Fruit fly (Drosophila melanogaster) whole organism, embryonic: ENCODE data around the gene CG43402.

Experiments
- Awh ChIP-seq: fragments of 200-800 bp; sonication (Bioruptor generic); IDR thresholded peaks from 2 replicates; pipeline ENCODE4, ENCODE4 v1.3.6; 2022; ENCODE audit warnings: missing biosample characterization, missing genetic modification characterization
- CG10462 ChIP-seq: fragments of 200-800 bp; sonication (Bioruptor generic); optimal IDR thresholded peaks from 2 replicates; lab custom pipeline; 2016; ENCODE audit warnings: missing biosample characterization, missing genetic modification characterization
- CG11247 ChIP-seq: fragments of 200-800 bp; sonication (Bioruptor generic); IDR thresholded peaks from 2 replicates; pipeline ENCODE4 v1.3.6; 2022; ENCODE audit warnings: missing biosample characterization, missing genetic modification characterization
- CG11696 ChIP-seq: fragments of 200-800 bp; sonication (Bioruptor generic); IDR thresholded peaks from 2 replicates; pipeline ENCODE4 v1.3.6; 2022; ENCODE audit warnings: missing biosample characterization, missing genetic modification characterization
- CG13424 ChIP-seq: fragments of 200-800 bp; sonication (Bioruptor generic); optimal IDR thresholded peaks from 2 replicates; lab custom pipeline; 2019; ENCODE audit warnings: missing biosample characterization, mild to moderate bottlenecking, missing genetic modification characterization, moderate library complexity
- CG15514 ChIP-seq: fragments of 200-800 bp; sonication (Bioruptor generic); optimal IDR thresholded peaks from 3 replicates; lab custom pipeline; 2017; ENCODE audit warnings: missing biosample characterization, missing genetic modification characterization, mild to moderate bottlenecking, moderate library complexity, missing genetic modification reagents
- CG17829 ChIP-seq: fragments of 200-800 bp; optimal IDR thresholded peaks from 2 replicates; lab custom pipeline; 2019; ENCODE audit warnings: missing biosample characterization, mild to moderate bottlenecking, missing genetic modification characterization, moderate library complexity
- CG1792 ChIP-seq: fragments of 200-800 bp; sonication (Bioruptor generic); optimal IDR thresholded peaks from 2 replicates; lab custom pipeline; 2016; ENCODE audit warnings: missing biosample characterization, missing genetic modification characterization
- CG18011 ChIP-seq: fragments of 200-800 bp; sonication (Bioruptor generic); optimal IDR thresholded peaks from 2 replicates; lab custom pipeline; 2017; ENCODE audit warnings: missing biosample characterization, missing genetic modification characterization, mild to moderate bottlenecking, moderate library complexity, missing genotype
- CG18476 ChIP-seq: fragments of 200-800 bp; sonication (Bioruptor generic); optimal IDR thresholded peaks from 2 replicates; lab custom pipeline; 2016; ENCODE audit warnings: missing biosample characterization, mild to moderate bottlenecking, missing genetic modification characterization
- CG30020 ChIP-seq: fragments of 200-800 bp; optimal IDR thresholded peaks from 2 replicates; lab custom pipeline; 2019; ENCODE audit warnings: missing biosample characterization, mild to moderate bottlenecking, missing genetic modification characterization, moderate library complexity
- CG30431 ChIP-seq: fragments of 200-800 bp; sonication (Bioruptor generic); optimal IDR thresholded peaks from 2 replicates; lab custom pipeline; 2017; ENCODE audit warnings: missing biosample characterization, missing genetic modification characterization
- CG31224 ChIP-seq: fragments of 200-800 bp; sonication (Bioruptor generic); IDR thresholded peaks from 2 replicates; pipeline ENCODE4 v1.3.6; 2022; ENCODE audit warnings: missing biosample characterization, missing genetic modification characterization
- CG31365 ChIP-seq: fragments of 200-800 bp; sonication (Bioruptor generic); optimal IDR thresholded peaks from 2 replicates; lab custom pipeline; 2018; ENCODE audit warnings: missing biosample characterization, mild to moderate bottlenecking, missing genetic modification characterization
- CG31388 ChIP-seq: fragments of 200-800 bp; sonication (Bioruptor generic); optimal IDR thresholded peaks from 2 replicates; lab custom pipeline; 2016; ENCODE audit warnings: missing biosample characterization, missing genetic modification characterization
- CG34376 ChIP-seq: fragments of 200-800 bp; sonication (Bioruptor generic); optimal IDR thresholded peaks from 2 replicates; lab custom pipeline; 2018; ENCODE audit warnings: missing biosample characterization, mild to moderate bottlenecking, missing genetic modification characterization
- CG5953 ChIP-seq: fragments of 200-800 bp; sonication (Bioruptor generic); IDR thresholded peaks from 2 replicates; pipeline ENCODE4 v1.3.6; 2022; ENCODE audit warnings: missing biosample characterization, missing genetic modification characterization
- CG6854 ChIP-seq: fragments of 200-800 bp; sonication (Bioruptor generic); optimal IDR thresholded peaks from 3 replicates; lab custom pipeline; 2017; ENCODE audit warnings: missing biosample characterization, mild to moderate bottlenecking, missing genetic modification characterization
- CG8359 ChIP-seq: fragments of 200-800 bp; sonication (Bioruptor generic); optimal IDR thresholded peaks from 2 replicates; lab custom pipeline; 2017; ENCODE audit warnings: missing biosample characterization, mild to moderate bottlenecking, missing genetic modification characterization, borderline replicate concordance
- CG8388 ChIP-seq: fragments of 200-800 bp; sonication (Bioruptor generic); optimal IDR thresholded peaks from 2 replicates; lab custom pipeline; 2019; ENCODE audit warnings: missing biosample characterization, mild to moderate bottlenecking, missing genetic modification characterization, moderate library complexity
- CG9797 ChIP-seq: fragments of 200-800 bp; sonication (Bioruptor generic); optimal IDR thresholded peaks from 3 replicates; lab custom pipeline; 2018; ENCODE audit warnings: missing biosample characterization, mild to moderate bottlenecking, missing genetic modification characterization
- Dad ChIP-seq: fragments of 200-800 bp; sonication (Bioruptor generic); optimal IDR thresholded peaks from 3 replicates; lab custom pipeline; 2016; ENCODE audit warnings: missing biosample characterization, missing genetic modification characterization
- HHEX ChIP-seq: fragments of 200-800 bp; sonication (Bioruptor generic); optimal IDR thresholded peaks from 3 replicates; lab custom pipeline; 2017; ENCODE audit warnings: missing biosample characterization, mild to moderate bottlenecking, missing genetic modification characterization, missing genetic modification reagents
- HLH4C ChIP-seq: fragments of 200-800 bp; sonication (Bioruptor generic); IDR thresholded peaks from 3 replicates; pipeline ENCODE4 v1.3.6; 2022; ENCODE audit warnings: missing biosample characterization, missing genetic modification characterization; ENCODE audit not compliant: partially characterized antibody
- Hand ChIP-seq: fragments of 200-800 bp; sonication (Bioruptor generic); optimal IDR thresholded peaks from 2 replicates; lab custom pipeline; 2017; ENCODE audit warnings: mild to moderate bottlenecking, missing biosample characterization, missing genetic modification reagents, missing genetic modification characterization
- Med ChIP-seq: fragments of 200-800 bp; sonication (Bioruptor generic); peaks from one replicate; lab custom pipeline; 2016; ENCODE audit warnings: missing biosample characterization, missing genetic modification characterization, mild to moderate bottlenecking, inconsistent platforms, moderate library complexity
- Nf-YA ChIP-seq: fragments of 200-800 bp; sonication (Bioruptor generic); IDR thresholded peaks from 2 replicates; pipeline ENCODE4 v1.3.6; 2022; ENCODE audit warnings: missing biosample characterization, missing genetic modification characterization
- Sox102F ChIP-seq: fragments of 200-800 bp; sonication (Bioruptor generic); optimal IDR thresholded peaks from 2 replicates; lab custom pipeline; 2018; ENCODE audit warnings: missing biosample characterization, mild to moderate bottlenecking, missing genetic modification characterization, moderate library complexity
- Usf ChIP-seq: fragments of 200-800 bp; sonication (Bioruptor generic); optimal IDR thresholded peaks from 2 replicates; lab custom pipeline; 2017; ENCODE audit warnings: missing genotype, missing biosample characterization, missing genetic modification characterization
- ara ChIP-seq: fragments of 200-800 bp; sonication (Bioruptor generic); IDR thresholded peaks from 2 replicates; pipeline ENCODE4 v1.3.6; 2022; ENCODE audit warnings: missing biosample characterization, missing genetic modification characterization
- bbx ChIP-seq: fragments of 200-800 bp; sonication (Bioruptor generic); IDR thresholded peaks from 2 replicates; pipeline ENCODE4 v1.3.6; 2022; ENCODE audit warnings: missing biosample characterization, missing genetic modification characterization; ENCODE audit not compliant: partially characterized antibody
- chn ChIP-seq: fragments of 200-800 bp; sonication (Bioruptor generic); optimal IDR thresholded peaks from 2 replicates; lab custom pipeline; 2016; ENCODE audit warnings: missing biosample characterization, missing genetic modification characterization
- crc ChIP-seq: fragments of 200-800 bp; sonication (Bioruptor generic); optimal IDR thresholded peaks from 2 replicates; lab custom pipeline; 2016; ENCODE audit warnings: missing biosample characterization, missing genetic modification characterization
- dimm ChIP-seq: fragments of 200-800 bp; sonication (Bioruptor generic); IDR thresholded peaks from 2 replicates; pipeline ENCODE4 v1.3.6; 2022; ENCODE audit warnings: missing biosample characterization, missing genetic modification characterization
- ewg ChIP-seq: fragments of 200-800 bp; sonication (Bioruptor generic); optimal IDR thresholded peaks from 3 replicates; lab custom pipeline; 2017; ENCODE audit warnings: mild to moderate bottlenecking, missing biosample characterization, missing genetic modification reagents, missing genetic modification characterization
- eyg ChIP-seq: fragments of 200-800 bp; sonication (Bioruptor generic); optimal IDR thresholded peaks from 3 replicates; lab custom pipeline; 2016; ENCODE audit warnings: missing biosample characterization, missing genetic modification characterization
- gcm2 ChIP-seq: fragments of 200-800 bp; sonication (Bioruptor generic); optimal IDR thresholded peaks from 2 replicates; lab custom pipeline; 2016; ENCODE audit warnings: missing biosample characterization, missing genetic modification characterization
- gem ChIP-seq: fragments of 200-800 bp; sonication (Bioruptor generic); optimal IDR thresholded peaks from 2 replicates; lab custom pipeline; 2019; ENCODE audit warnings: missing biosample characterization, mild to moderate bottlenecking, missing genetic modification characterization, moderate library complexity
- ind ChIP-seq: fragments of 200-800 bp; sonication (Bioruptor generic); optimal IDR thresholded peaks from 3 replicates; lab custom pipeline; 2016; ENCODE audit warnings: missing biosample characterization, missing genetic modification characterization
- maf-S ChIP-seq: fragments of 200-800 bp; sonication (Bioruptor generic); optimal IDR thresholded peaks from 2 replicates; lab custom pipeline; 2016; ENCODE audit warnings: missing biosample characterization, missing genetic modification characterization
- oc ChIP-seq: fragments of 200-800 bp; sonication (Bioruptor generic); optimal IDR thresholded peaks from 2 replicates; lab custom pipeline; 2018; ENCODE audit warnings: missing biosample characterization, mild to moderate bottlenecking, missing genetic modification characterization, moderate library complexity
- onecut ChIP-seq: fragments of 200-800 bp; sonication (Bioruptor generic); IDR thresholded peaks from 2 replicates; pipeline ENCODE4 v1.3.6; 2022; ENCODE audit warnings: missing biosample characterization, missing genetic modification characterization
- otp ChIP-seq: fragments of 200-800 bp; sonication (Bioruptor generic); IDR thresholded peaks from 3 replicates; pipeline ENCODE4, ENCODE4 v1.3.6; 2022; ENCODE audit warnings: missing biosample characterization, missing genetic modification characterization
- pum ChIP-seq: fragments of 200-800 bp; sonication (Bioruptor generic); optimal IDR thresholded peaks from 2 replicates; lab custom pipeline; 2016; ENCODE audit warnings: missing biosample characterization, missing genetic modification characterization
- sc ChIP-seq, 3 experiments: fragments of >200 bp in 2 of 3; fragments of 200-800 bp in 1 of 3; sonication (Bioruptor generic) in 1 of 3; optimal IDR thresholded peaks; 2 replicates in 2 of 3; 3 replicates in 1 of 3; lab custom pipeline; 2017; ENCODE audit warnings: mild to moderate bottlenecking in 1 of 3, missing biosample characterization in 1 of 3, missing genetic modification characterization in 1 of 3, missing genetic modification reagents in 1 of 3
- sob ChIP-seq: fragments of 200-800 bp; sonication (Bioruptor generic); IDR thresholded peaks from 2 replicates; pipeline ENCODE4 v1.3.6; 2022; ENCODE audit warnings: missing biosample characterization, missing genetic modification characterization
- stc ChIP-seq: fragments of 200-800 bp; sonication (Bioruptor generic); IDR thresholded peaks from 2 replicates; pipeline ENCODE4 v1.3.6; 2022; ENCODE audit warnings: missing biosample characterization, missing genetic modification characterization
- tna ChIP-seq: fragments of 200-800 bp; sonication (Bioruptor generic); IDR thresholded peaks from 2 replicates; pipeline ENCODE4 v1.3.6; 2022; ENCODE audit warnings: missing biosample characterization, missing genetic modification characterization; ENCODE audit not compliant: partially characterized antibody
- z ChIP-seq: fragments of 200-800 bp; sonication (Bioruptor generic); IDR thresholded peaks from 3 replicates; pipeline ENCODE4 v1.3.6; 2022; ENCODE audit warnings: missing biosample characterization, missing genetic modification characterization
- zfh1 ChIP-seq: fragments of 200-800 bp; sonication (Bioruptor generic); IDR thresholded peaks from 3 replicates; pipeline ENCODE4 v1.3.6; 2022; ENCODE audit warnings: missing biosample characterization, missing genetic modification characterization

CG43402 gene

dm6 chr2L:1456305-1456704 lies 13.9 kb downstream of the CG43402 start (continued):
- TF ChIP-seq CG11696 = no peak
- TF ChIP-seq CG15514 (GFP tag; lab: Kevin White, UChicago) = no peak
- TF ChIP-seq CG1792 (GFP tag; lab: Kevin White, UChicago) = no peak
- TF ChIP-seq Nf-YA (GFP tag; lab: Robert Waterston, UW) = peak; percentile 16; the same call in 1 of the 2 replicates
- TF ChIP-seq onecut (GFP tag; lab: Robert Waterston, UW) = peak; percentile 56
- TF ChIP-seq CG34376 (GFP tag; lab: Kevin White, UChicago) = no peak
- peak; percentile 63 for TF ChIP-seq Med (GFP tag; lab: Kevin White, UChicago)
- peak; percentile 8 for TF ChIP-seq ewg (GFP tag; lab: Kevin White, UChicago)
- peak; percentile 60 for TF ChIP-seq Sox102F (GFP tag; lab: Kevin White, UChicago)
- peak; percentile 75; the same call in 2 of the 3 replicates for TF ChIP-seq otp (GFP tag; lab: Robert Waterston, UW)
- TF ChIP-seq Awh (GFP tag; lab: Robert Waterston, UW) = peak; percentile 69; the same call in 1 of the 2 replicates
- TF ChIP-seq gcm2 = no peak
- TF ChIP-seq ara = peak; percentile 89
- peak; percentile 85 for TF ChIP-seq CG17829 (tag; lab: Kevin White, UChicago)
- TF ChIP-seq Dad = no peak
- peak; percentile 89 for TF ChIP-seq zfh1 (GFP tag; lab: Robert Waterston, UW)
- peak; percentile 2 for TF ChIP-seq CG18476 (GFP tag; lab: Kevin White, UChicago)
- TF ChIP-seq chn (GFP tag; lab: Kevin White, UChicago) = peak; percentile 24
- TF ChIP-seq HLH4C (GFP tag; lab: Robert Waterston, UW) = no peak
- peak; percentile 31 for TF ChIP-seq CG13424 (tag; lab: Kevin White, UChicago)
- no peak for TF ChIP-seq HHEX
- no peak for TF ChIP-seq bbx (GFP tag; lab: Robert Waterston, UW)
- TF ChIP-seq CG31388 = no peak
- no peak for TF ChIP-seq CG18011 (GFP tag; lab: Kevin White, UChicago)
- no peak for TF ChIP-seq CG30020 (tag; lab: Kevin White, UChicago)
- no peak for TF ChIP-seq CG9797 (GFP tag; lab: Kevin White, UChicago)
- TF ChIP-seq CG31365 (tag; lab: Kevin White, UChicago) = no peak
- peak; percentile 10 for TF ChIP-seq CG10462 (GFP tag; lab: Kevin White, UChicago)
- TF ChIP-seq z (GFP tag; lab: Robert Waterston, UW) = no peak
- no peak for TF ChIP-seq tna (GFP tag; lab: Robert Waterston, UW)
- TF ChIP-seq CG6854 (GFP tag; lab: Kevin White, UChicago) = no peak
- TF ChIP-seq sob (GFP tag; lab: Robert Waterston, UW) = peak; percentile 46; the same call in 1 of the 2 replicates
- TF ChIP-seq stc = no peak
- TF ChIP-seq oc = peak; percentile 41
- TF ChIP-seq ind (GFP tag; lab: Kevin White, UChicago) = peak; percentile 20
- TF ChIP-seq CG8388 (GFP tag; lab: Kevin White, UChicago) = peak; percentile 60
- TF ChIP-seq CG31224 (GFP tag; lab: Robert Waterston, UW) = 0 out of 2 replicates have a peak, but pooled peaks have one; percentile 8
- TF ChIP-seq pum (GFP tag; lab: Kevin White, UChicago) = no peak
- peak; percentile 81 for TF ChIP-seq gem (tag; lab: Kevin White, UChicago)
- TF ChIP-seq CG30431 (GFP tag; lab: Kevin White, UChicago) = peak; percentile 20
- no peak for TF ChIP-seq eyg
- no peak for TF ChIP-seq dimm (GFP tag; lab: Robert Waterston, UW)
- no peak for TF ChIP-seq sc (optimal IDR thresholded peaks at IDR 0.05; lab: Kevin White, UChicago)
- TF ChIP-seq sc (GFP tag; optimal IDR thresholded peaks at IDR 0.05; lab: Kevin White, UChicago) = peak; percentile 44
- TF ChIP-seq CG5953 (GFP tag; lab: Robert Waterston, UW) = 0 out of 2 replicates have a peak, but pooled peaks have one; percentile 9
- no peak for TF ChIP-seq maf-S (GFP tag; lab: Kevin White, UChicago)
- TF ChIP-seq crc (GFP tag; lab: Kevin White, UChicago) = no peak
- TF ChIP-seq CG8359 (GFP tag; lab: Kevin White, UChicago) = peak; percentile 66
- TF ChIP-seq Usf (GFP tag; lab: Kevin White, UChicago) = no peak
- no peak for TF ChIP-seq Hand (GFP tag; lab: Kevin White, UChicago)
- no peak for TF ChIP-seq CG11247 (GFP tag; lab: Robert Waterston, UW)
